Fruit fly (Drosophila melanogaster): ENCODE data around the gene Raf.
A peak's percentile ranks its signal among the peaks of the same experiment; 100 is the strongest.

The Raf gene

dm6 chrX:2323661-2324293 is 28.5 kb downstream of the Raf start:
- TF ChIP-seq noc (tag; optimal IDR thresholded peaks at IDR 0.05) = no peak

dm6 chrX:2325658-2326245 is 30.5 kb downstream of the Raf start, which contains the start of gene CG14050:
Gene CG14050 (minus strand): TSS chrX:2326217.
- TF ChIP-seq noc (tag; optimal IDR thresholded peaks at IDR 0.05) = no peak

- TF ChIP-seq noc (tag; optimal IDR thresholded peaks at IDR 0.05) = no peak
Observed at dm6 chrX:2326828-2327227, 31.6 kb downstream of the Raf start, which contains the start of gene CG2854. Gene CG2854 (plus strand): TSS chrX:2327128.

dm6 chrX:2329312-2329711 is 34.0 kb downstream of the Raf start:
- no peak for TF ChIP-seq noc (tag; optimal IDR thresholded peaks at IDR 0.05)

- no peak for TF ChIP-seq noc (tag; optimal IDR thresholded peaks at IDR 0.05)
Observed at dm6 chrX:2332784-2333183, 37.5 kb downstream of the Raf start.

- no peak for TF ChIP-seq noc (tag; optimal IDR thresholded peaks at IDR 0.05)
Observed at dm6 chrX:2334025-2334424, 38.8 kb downstream of the Raf start.

dm6 chrX:2334556-2335137 is 39.4 kb downstream of the Raf start, which contains the start of gene Ilp6:
Gene Ilp6 (minus strand): TSS chrX:2334658.
- TF ChIP-seq noc (tag; optimal IDR thresholded peaks at IDR 0.05) = no peak

dm6 chrX:2336428-2336827 is 41.2 kb downstream of the Raf start:
- no peak for TF ChIP-seq noc (tag; optimal IDR thresholded peaks at IDR 0.05)

- no peak for TF ChIP-seq noc (tag; optimal IDR thresholded peaks at IDR 0.05)
Observed at dm6 chrX:2337184-2337583, 41.9 kb downstream of the Raf start.

dm6 chrX:2340009-2340733 is 44.9 kb downstream of the Raf start:
- no peak for TF ChIP-seq noc (tag; optimal IDR thresholded peaks at IDR 0.05)

dm6 chrX:2344370-2344769 is 49.1 kb downstream of the Raf start, which contains the start of gene mRpL14:
Gene mRpL14 (minus strand): TSS chrX:2344649.
- TF ChIP-seq noc (tag; optimal IDR thresholded peaks at IDR 0.05) = no peak

- no peak for TF ChIP-seq noc (tag; optimal IDR thresholded peaks at IDR 0.05)
Observed at dm6 chrX:2349510-2350227, 54.4 kb downstream of the Raf start.

- no peak for TF ChIP-seq noc (tag; optimal IDR thresholded peaks at IDR 0.05)
Observed at dm6 chrX:2350228-2350564, 54.9 kb downstream of the Raf start.

- no peak for TF ChIP-seq noc (tag; optimal IDR thresholded peaks at IDR 0.05)
Observed at dm6 chrX:2352819-2353218, 57.6 kb downstream of the Raf start.

dm6 chrX:2354169-2354568 is 58.9 kb downstream of the Raf start:
- TF ChIP-seq noc (tag; optimal IDR thresholded peaks at IDR 0.05) = no peak

dm6 chrX:2355531-2355986 is 60.3 kb downstream of the Raf start:
- TF ChIP-seq noc (tag; optimal IDR thresholded peaks at IDR 0.05) = peak; percentile 44

All from whole organism, larva.